Worm (Caenorhabditis elegans) whole organism, L1 larva: ENCODE results near the gene dhs-19.

Experiments used
- lin-35 ChIP-seq, 2 experiments: fragments of 150-350 bp; optimal IDR thresholded peaks; 2 replicates each; lab custom pipeline; 2014; ENCODE audit warnings: missing biosample characterization in 2 of 2, missing genetic modification characterization in 2 of 2, missing genetic modification reagents in 2 of 2
- mep-1 ChIP-seq: fragments of 150-350 bp; optimal IDR thresholded peaks from 2 replicates; lab custom pipeline; 2014; ENCODE audit warnings: missing biosample characterization, missing genetic modification characterization
- rnt-1 ChIP-seq: sonication (generic microtip); optimal IDR thresholded peaks from 2 replicates; lab custom pipeline; 2016; ENCODE audit warnings: mild to moderate bottlenecking, missing genetic modification characterization, moderate library complexity, missing compliant biosample characterization
- unc-130 ChIP-seq: fragments of 150-350 bp; optimal IDR thresholded peaks from 2 replicates; lab custom pipeline; 2017; ENCODE audit warnings: missing biosample characterization, missing genetic modification characterization, inconsistent platforms

ce11 chrV:11520215-11520614 is 29.9 kb upstream of the dhs-19 start, which contains the start of the genes C55A6.11 and C55A6.7:
- TF ChIP-seq mep-1 (no peak), lin-35 (GFP tag; optimal IDR thresholded peaks at IDR 0.05; lab: Kevin White, UChicago) (no peak), unc-130 (no peak), rnt-1 (no peak)
